Fruit fly (Drosophila melanogaster) whole organism, embryonic: ENCODE data around the gene Ac3.

ENCODE experiments used
- Ada2b ChIP-seq: fragments of 200-800 bp; sonication (Bioruptor generic); IDR thresholded peaks from 2 replicates; pipeline ENCODE4 v1.3.6; 2022; ENCODE audit warnings: missing biosample characterization, missing genetic modification characterization
- BEAF-32 ChIP-seq: fragments of 200-800 bp; sonication (Bioruptor generic); optimal IDR thresholded peaks from 3 replicates; lab custom pipeline; 2017; ENCODE audit warnings: missing biosample characterization, missing genetic modification characterization, mild to moderate bottlenecking, moderate library complexity, missing genetic modification reagents
- Blimp-1 ChIP-seq: fragments of 200-800 bp; sonication (Bioruptor generic); optimal IDR thresholded peaks from 3 replicates; lab custom pipeline; 2018; ENCODE audit warnings: missing biosample characterization, missing genetic modification characterization, mild to moderate bottlenecking, moderate library complexity, missing genetic modification reagents
- BtbVII ChIP-seq: fragments of 200-800 bp; sonication (Bioruptor generic); optimal IDR thresholded peaks from 3 replicates; lab custom pipeline; 2017; ENCODE audit warnings: missing biosample characterization, mild to moderate bottlenecking, missing genetic modification characterization
- CG10366 ChIP-seq: fragments of 200-800 bp; sonication (Bioruptor generic); IDR thresholded peaks from 2 replicates; pipeline ENCODE4 v1.3.6; 2022; ENCODE audit warnings: missing biosample characterization, missing genetic modification characterization
- CG11247 ChIP-seq: fragments of 200-800 bp; sonication (Bioruptor generic); IDR thresholded peaks from 2 replicates; pipeline ENCODE4 v1.3.6; 2022; ENCODE audit warnings: missing biosample characterization, missing genetic modification characterization
- CG11696 ChIP-seq: fragments of 200-800 bp; sonication (Bioruptor generic); IDR thresholded peaks from 2 replicates; pipeline ENCODE4 v1.3.6; 2022; ENCODE audit warnings: missing biosample characterization, missing genetic modification characterization
- CG13287 ChIP-seq: fragments of 200-800 bp; sonication (Bioruptor generic); IDR thresholded peaks from 2 replicates; pipeline ENCODE4 v1.3.6; 2022; ENCODE audit warnings: missing biosample characterization, missing genetic modification characterization; ENCODE audit not compliant: partially characterized antibody
- CG15269 ChIP-seq: fragments of 200-800 bp; sonication (Bioruptor generic); optimal IDR thresholded peaks from 2 replicates; lab custom pipeline; 2018; ENCODE audit warnings: missing biosample characterization, mild to moderate bottlenecking, missing genetic modification characterization, moderate library complexity
- CG17359 ChIP-seq: fragments of 200-800 bp; sonication (Bioruptor generic); optimal IDR thresholded peaks from 3 replicates; lab custom pipeline; 2018; ENCODE audit warnings: missing biosample characterization, mild to moderate bottlenecking, missing genetic modification characterization, moderate library complexity
- CG17802 ChIP-seq: fragments of 200-800 bp; sonication (Bioruptor generic); optimal IDR thresholded peaks from 2 replicates; lab custom pipeline; 2018; ENCODE audit warnings: missing biosample characterization, mild to moderate bottlenecking, missing genetic modification characterization, moderate library complexity
- CG2116 ChIP-seq: fragments of 200-800 bp; sonication (Bioruptor generic); optimal IDR thresholded peaks from 3 replicates; lab custom pipeline; 2018; ENCODE audit warnings: missing biosample characterization, mild to moderate bottlenecking, missing genetic modification characterization
- CG31224 ChIP-seq: fragments of 200-800 bp; sonication (Bioruptor generic); IDR thresholded peaks from 2 replicates; pipeline ENCODE4 v1.3.6; 2022; ENCODE audit warnings: missing biosample characterization, missing genetic modification characterization
- CG33213 ChIP-seq: fragments of 200-800 bp; sonication (Bioruptor generic); optimal IDR thresholded peaks from 3 replicates; lab custom pipeline; 2016; ENCODE audit warnings: missing biosample characterization, missing genetic modification characterization
- CG3407 ChIP-seq: fragments of 200-800 bp; sonication (Bioruptor generic); optimal IDR thresholded peaks from 2 replicates; lab custom pipeline; 2018; ENCODE audit warnings: missing biosample characterization, mild to moderate bottlenecking, missing genetic modification characterization
- CG4707 ChIP-seq: fragments of 200-800 bp; sonication (Bioruptor generic); optimal IDR thresholded peaks from 2 replicates; lab custom pipeline; 2018; ENCODE audit warnings: missing biosample characterization, mild to moderate bottlenecking, missing genetic modification characterization, moderate library complexity
- CG6683 ChIP-seq: fragments of 200-800 bp; sonication (Bioruptor generic); optimal IDR thresholded peaks from 2 replicates; lab custom pipeline; 2017; ENCODE audit warnings: missing biosample characterization, mild to moderate bottlenecking, missing genetic modification characterization, missing genetic modification reagents
- CG7839 ChIP-seq: fragments of 200-800 bp; sonication (Bioruptor generic); optimal IDR thresholded peaks from 3 replicates; lab custom pipeline; 2018; ENCODE audit warnings: missing biosample characterization, mild to moderate bottlenecking, missing genetic modification characterization, moderate library complexity
- CG7963 ChIP-seq: fragments of 200-800 bp; sonication (Bioruptor generic); IDR thresholded peaks from 3 replicates; pipeline ENCODE4 v1.3.6; 2022; ENCODE audit warnings: missing biosample characterization, missing genetic modification characterization; ENCODE audit not compliant: partially characterized antibody
- CG7987 ChIP-seq: fragments of 200-800 bp; sonication (Bioruptor generic); optimal IDR thresholded peaks from 2 replicates; lab custom pipeline; 2018; ENCODE audit warnings: missing biosample characterization, mild to moderate bottlenecking, missing genetic modification characterization, moderate library complexity
- CG9609 ChIP-seq: fragments of 200-800 bp; sonication (Bioruptor generic); optimal IDR thresholded peaks from 3 replicates; lab custom pipeline; 2016; ENCODE audit warnings: missing biosample characterization, missing genetic modification characterization
- Dll ChIP-seq: fragments of 200-800 bp; sonication (Bioruptor generic); IDR thresholded peaks from 4 replicates; pipeline ENCODE4 v1.3.6; 2022; ENCODE audit warnings: missing biosample characterization, missing genetic modification characterization; ENCODE audit not compliant: partially characterized antibody
- Dref ChIP-seq: fragments of 200-800 bp; sonication (Bioruptor generic); IDR thresholded peaks from 2 replicates; pipeline ENCODE4 v1.3.6; 2022; ENCODE audit warnings: missing biosample characterization, missing genetic modification characterization
- ERR ChIP-seq: fragments of 200-800 bp; sonication (Bioruptor generic); optimal IDR thresholded peaks from 2 replicates; lab custom pipeline; 2016; ENCODE audit warnings: missing biosample characterization, missing genetic modification characterization
- Fer1 ChIP-seq: fragments of 200-800 bp; sonication (Bioruptor generic); optimal IDR thresholded peaks from 2 replicates; lab custom pipeline; 2017; ENCODE audit warnings: missing biosample characterization, mild to moderate bottlenecking, missing genetic modification characterization
- H15 ChIP-seq: fragments of 200-800 bp; sonication (Bioruptor generic); IDR thresholded peaks from 3 replicates; pipeline ENCODE4 v1.3.6; 2022; ENCODE audit warnings: missing biosample characterization, missing genetic modification characterization
- Hey ChIP-seq: fragments of 200-800 bp; sonication (Bioruptor generic); optimal IDR thresholded peaks from 3 replicates; lab custom pipeline; 2018; ENCODE audit warnings: missing biosample characterization, mild to moderate bottlenecking, missing genetic modification characterization
- MBD-R2 ChIP-seq: fragments of 200-800 bp; sonication (Bioruptor generic); IDR thresholded peaks from 2 replicates; pipeline ENCODE4 v1.3.6; 2022; ENCODE audit warnings: missing biosample characterization, missing genetic modification characterization
- Mad ChIP-seq: fragments of 200-800 bp; sonication (Bioruptor generic); optimal IDR thresholded peaks from 2 replicates; lab custom pipeline; 2016; ENCODE audit warnings: missing biosample characterization, missing genetic modification characterization
- NC2α ChIP-seq: fragments of 200-800 bp; sonication (Bioruptor generic); optimal IDR thresholded peaks from 2 replicates; lab custom pipeline; 2016; ENCODE audit warnings: missing biosample characterization, missing genetic modification characterization
- Opbp ChIP-seq: fragments of 200-800 bp; sonication (Bioruptor generic); IDR thresholded peaks from 3 replicates; pipeline ENCODE4 v1.3.6; 2022; ENCODE audit warnings: missing biosample characterization, missing genetic modification characterization; ENCODE audit not compliant: partially characterized antibody
- Pdp1 ChIP-seq, 2 experiments: fragments of 200-800 bp; sonication (Bioruptor generic); optimal IDR thresholded peaks; 3 replicates each; lab custom pipeline; 2016; ENCODE audit warnings: missing biosample characterization in 2 of 2, missing genetic modification characterization in 2 of 2, mild to moderate bottlenecking in 1 of 2, moderate library complexity in 1 of 2
- Ptx1 ChIP-seq: fragments of 200-800 bp; sonication (Bioruptor generic); IDR thresholded peaks from 2 replicates; pipeline ENCODE4 v1.3.6; 2022; ENCODE audit warnings: missing biosample characterization, missing genetic modification characterization
- Sin3A ChIP-seq: fragments of >200 bp; optimal IDR thresholded peaks from 2 replicates; lab custom pipeline; 2018
- TFAM ChIP-seq: fragments of 200-800 bp; sonication (Bioruptor generic); optimal IDR thresholded peaks from 2 replicates; lab custom pipeline; 2017; ENCODE audit warnings: missing biosample characterization, missing genetic modification characterization, inconsistent platforms
- Xbp1 ChIP-seq: fragments of 200-800 bp; sonication (Bioruptor generic); optimal IDR thresholded peaks from 3 replicates; lab custom pipeline; 2016; ENCODE audit warnings: missing biosample characterization, mild to moderate bottlenecking, missing genetic modification characterization
- ftz-f1 ChIP-seq: fragments of 200-800 bp; sonication (Bioruptor generic); optimal IDR thresholded peaks from 2 replicates; lab custom pipeline; 2016; ENCODE audit warnings: missing biosample characterization, missing genetic modification characterization
- fu2 ChIP-seq: fragments of 200-800 bp; sonication (Bioruptor generic); optimal IDR thresholded peaks from 2 replicates; lab custom pipeline; 2016; ENCODE audit warnings: missing biosample characterization, missing genetic modification characterization
- jigr1 ChIP-seq: fragments of 200-800 bp; sonication (Bioruptor generic); IDR thresholded peaks from 3 replicates; pipeline ENCODE4 v1.3.6; 2022; ENCODE audit warnings: missing biosample characterization, missing genetic modification characterization
- lmd ChIP-seq: fragments of 200-800 bp; sonication (Bioruptor generic); IDR thresholded peaks from 2 replicates; pipeline ENCODE4 v1.3.6; 2022; ENCODE audit warnings: missing biosample characterization, missing genetic modification characterization
- otp ChIP-seq: fragments of 200-800 bp; sonication (Bioruptor generic); IDR thresholded peaks from 3 replicates; pipeline ENCODE4, ENCODE4 v1.3.6; 2022; ENCODE audit warnings: missing biosample characterization, missing genetic modification characterization
- pan ChIP-seq, 4 experiments: fragments of >200 bp in 3 of 4; fragments of 200-800 bp in 1 of 4; sonication (Bioruptor generic) in 1 of 4; optimal IDR thresholded peaks in 3 of 4; IDR thresholded peaks in 1 of 4; 2 replicates each; pipeline versions ENCODE4 v1.3.6 to Lab custom; 2017 to 2022; ENCODE audit warnings: missing biosample characterization in 2 of 4, missing genetic modification characterization in 2 of 4, mixed read lengths in 1 of 4
- psq ChIP-seq: fragments of 200-800 bp; sonication (Bioruptor generic); optimal IDR thresholded peaks from 2 replicates; lab custom pipeline; 2017; ENCODE audit warnings: missing biosample characterization, missing genetic modification characterization
- scrt ChIP-seq: fragments of 200-800 bp; sonication (Bioruptor generic); optimal IDR thresholded peaks from 2 replicates; lab custom pipeline; 2018; ENCODE audit warnings: missing biosample characterization, mild to moderate bottlenecking, missing genetic modification characterization, moderate library complexity
- sna ChIP-seq: fragments of 200-800 bp; sonication (Bioruptor generic); IDR thresholded peaks from 2 replicates; pipeline ENCODE4 v1.3.6; 2022; ENCODE audit warnings: missing biosample characterization, missing genetic modification characterization; ENCODE audit not compliant: partially characterized antibody
- stc ChIP-seq: fragments of 200-800 bp; sonication (Bioruptor generic); IDR thresholded peaks from 2 replicates; pipeline ENCODE4 v1.3.6; 2022; ENCODE audit warnings: missing biosample characterization, missing genetic modification characterization
- twi ChIP-seq: fragments of 200-800 bp; optimal IDR thresholded peaks from 2 replicates; lab custom pipeline; 2019; ENCODE audit warnings: missing biosample characterization, mild to moderate bottlenecking, missing genetic modification characterization, moderate library complexity
- zfh1 ChIP-seq: fragments of 200-800 bp; sonication (Bioruptor generic); IDR thresholded peaks from 3 replicates; pipeline ENCODE4 v1.3.6; 2022; ENCODE audit warnings: missing biosample characterization, missing genetic modification characterization

Gene Ac3

dm6 chr2L:21629814-21630562 is 2.4 kb upstream of the Ac3 start, which contains the start of gene Df31 (continued):
- no peak for TF ChIP-seq CG11247 (GFP tag; lab: Robert Waterston, UW)
- TF ChIP-seq ftz-f1 (GFP tag; lab: Kevin White, UChicago), result peak; percentile 41
- peak; percentile 34 for TF ChIP-seq CG15269 (tag; lab: Kevin White, UChicago)
- peak; percentile 56 for TF ChIP-seq CG7839
- TF ChIP-seq Xbp1 (GFP tag; lab: Kevin White, UChicago), result peak; percentile 66
- TF ChIP-seq Opbp (GFP tag; lab: Robert Waterston, UW), result peak; percentile 95; the same call in 2 of the 3 replicates
- TF ChIP-seq CG31224 (GFP tag; lab: Robert Waterston, UW), result no peak; the same call in 1 of the 2 replicates
- TF ChIP-seq ERR, result peak; percentile 20
- no peak for TF ChIP-seq Hey (tag; lab: Kevin White, UChicago)
- TF ChIP-seq CG11696 (GFP tag; lab: Robert Waterston, UW), result no peak
- TF ChIP-seq Ada2b, result 0 out of 2 replicates have a peak, but pooled peaks have one; percentile 38
- TF ChIP-seq scrt (GFP tag; lab: Kevin White, UChicago), result peak; percentile 31
- TF ChIP-seq lmd (GFP tag; lab: Robert Waterston, UW), result no peak
- peak; percentile 54 for TF ChIP-seq CG9609 (GFP tag; lab: Kevin White, UChicago)
- peak; percentile 68 for TF ChIP-seq Mad
- TF ChIP-seq Ptx1 (GFP tag; lab: Robert Waterston, UW), result no peak
- no peak for TF ChIP-seq H15 (GFP tag; lab: Robert Waterston, UW)
- no peak for TF ChIP-seq CG17802 (tag; lab: Kevin White, UChicago)
- TF ChIP-seq CG4707 (GFP tag; lab: Kevin White, UChicago), result peak; percentile 26
- TF ChIP-seq CG7963 (GFP tag; lab: Robert Waterston, UW), result peak; percentile 82; the same call in 2 of the 3 replicates
- TF ChIP-seq CG13287 (GFP tag; lab: Robert Waterston, UW), result peak; percentile 93
- TF ChIP-seq CG17359, result peak; percentile 51
- TF ChIP-seq CG3407 (GFP tag; lab: Kevin White, UChicago), result no peak
- TF ChIP-seq sna (GFP tag; lab: Robert Waterston, UW), result peak; percentile 77
- peak; percentile 77; the same call in 2 of the 3 replicates for TF ChIP-seq otp (GFP tag; lab: Robert Waterston, UW)
- peak; percentile 76 for TF ChIP-seq MBD-R2 (GFP tag; lab: Robert Waterston, UW)
- TF ChIP-seq CG10366, result peak; percentile 51
- peak; percentile 20 for TF ChIP-seq fu2 (GFP tag; lab: Kevin White, UChicago)
- TF ChIP-seq Dll (GFP tag; lab: Robert Waterston, UW), result peak; percentile 88
- TF ChIP-seq CG33213 (GFP tag; lab: Kevin White, UChicago), result peak; percentile 68
- TF ChIP-seq CG6683 (GFP tag; lab: Kevin White, UChicago), result no peak
- peak; percentile 82 for TF ChIP-seq NC2α (GFP tag; lab: Kevin White, UChicago)
- peak; percentile 27 to 54 for TF ChIP-seq Pdp1 (GFP tag; optimal IDR thresholded peaks at IDR 0.05; lab: Kevin White, UChicago)
- TF ChIP-seq BEAF-32 (GFP tag; lab: Kevin White, UChicago), result peak; percentile 88
- TF ChIP-seq BtbVII (GFP tag; lab: Kevin White, UChicago), result peak; percentile 50
- peak; percentile 85 for TF ChIP-seq Dref (GFP tag; lab: Robert Waterston, UW)
- no peak for TF ChIP-seq TFAM (GFP tag; lab: Kevin White, UChicago)
- TF ChIP-seq CG2116 (GFP tag; lab: Kevin White, UChicago), result peak; percentile 66
- TF ChIP-seq CG7987 (GFP tag; lab: Kevin White, UChicago), result peak; percentile 56
- TF ChIP-seq twi (tag; lab: Kevin White, UChicago), result peak; percentile 8
- no peak for TF ChIP-seq psq
- peak; percentile 43 for TF ChIP-seq Blimp-1 (GFP tag; lab: Kevin White, UChicago)
- peak; percentile 59 for TF ChIP-seq Fer1 (GFP tag; lab: Kevin White, UChicago)
- TF ChIP-seq pan (optimal IDR thresholded peaks at IDR 0.05; lab: Kevin White, UChicago), result no peak
- TF ChIP-seq pan (GFP tag; optimal IDR thresholded peaks at IDR 0.05 in 1 of 2, IDR thresholded peaks at IDR 0.05 in 1 of 2), result peak in 1 of 2 experiments; percentile 72
- no peak for TF ChIP-seq jigr1 (GFP tag; lab: Robert Waterston, UW)
- no peak; the same call in 2 of the 3 replicates for TF ChIP-seq zfh1 (GFP tag; lab: Robert Waterston, UW)
- peak; percentile 43; the same call in 1 of the 2 replicates for TF ChIP-seq stc (GFP tag; lab: Robert Waterston, UW)
- TF ChIP-seq Sin3A, result no peak
